Worm (Caenorhabditis elegans): ENCODE data around the gene set-30.
A peak's percentile ranks its signal among the peaks of the same experiment; 100 is the strongest.

set-30 gene

ce11 chrX:5022682-5023081 lies 23.6 kb downstream of the set-30 start (continued):
- TF ChIP-seq T20F7.1 (GFP tag; optimal IDR thresholded peaks at IDR 0.05) = peak; percentile 53
- TF ChIP-seq nhr-28 (tag; optimal IDR thresholded peaks at IDR 0.05) = no peak
- no peak for TF ChIP-seq attf-4 (tag; optimal IDR thresholded peaks at IDR 0.05)
- TF ChIP-seq mdt-29 (GFP tag; IDR thresholded peaks at IDR 0.05) = no peak
- TF ChIP-seq hif-1 (tag; optimal IDR thresholded peaks at IDR 0.05) = peak in 1 of 2 experiments; percentile 36
- TF ChIP-seq zip-11 (GFP tag; IDR thresholded peaks at IDR 0.05) = no peak
- no peak for TF ChIP-seq zag-1 (tag; optimal IDR thresholded peaks at IDR 0.05)
- TF ChIP-seq madf-9 (GFP tag; conservative IDR thresholded peaks at IDR 0.05) = peak; percentile 58
- no peak for TF ChIP-seq cey-2 (tag; optimal IDR thresholded peaks at IDR 0.05; ENCODE audit: borderline replicate concordance, insufficient read depth)
- TF ChIP-seq arid-1 (GFP tag; conservative IDR thresholded peaks at IDR 0.05) = peak; percentile 89
- peak; percentile 68; the same call in 1 of the 2 replicates for TF ChIP-seq saeg-2 (GFP tag; IDR thresholded peaks at IDR 0.05)
- peak; percentile 58; the same call in 1 of the 2 replicates for TF ChIP-seq F26F4.8 (GFP tag; conservative IDR thresholded peaks at IDR 0.05)
- peak; percentile 87 for TF ChIP-seq lim-7 (GFP tag; IDR thresholded peaks at IDR 0.05)
- no peak for TF ChIP-seq unc-39 (tag; optimal IDR thresholded peaks at IDR 0.05)
- peak; percentile 28 for TF ChIP-seq rbr-2 (tag; optimal IDR thresholded peaks at IDR 0.05)
- TF ChIP-seq F44E2.7 (GFP tag; IDR thresholded peaks at IDR 0.05) = no peak; the same call in 1 of the 2 replicates
- peak; percentile 19 for TF ChIP-seq F10B5.3 (tag; optimal IDR thresholded peaks at IDR 0.05)
- no peak for TF ChIP-seq lir-3 (tag; optimal IDR thresholded peaks at IDR 0.05)
- TF ChIP-seq snpc-4 (tag; optimal IDR thresholded peaks at IDR 0.05) = no peak
- TF ChIP-seq pha-4 (GFP tag; IDR thresholded peaks at IDR 0.05) = peak; percentile 83
- TF ChIP-seq pha-4 (tag; optimal IDR thresholded peaks at IDR 0.05) = no peak
- TF ChIP-seq set-16 (GFP tag; IDR thresholded peaks at IDR 0.05) = no peak
- peak; percentile 24 for TF ChIP-seq nhr-102 (tag; optimal IDR thresholded peaks at IDR 0.05)
- peak; percentile 73; the same call in 1 of the 2 replicates for TF ChIP-seq php-3 (GFP tag; IDR thresholded peaks at IDR 0.05)
- TF ChIP-seq nhr-111 (GFP tag; optimal IDR thresholded peaks at IDR 0.05) = no peak
- no peak for TF ChIP-seq unc-130 (GFP tag; optimal IDR thresholded peaks at IDR 0.05)
- no peak for TF ChIP-seq lin-15B (tag; optimal IDR thresholded peaks at IDR 0.05)
- TF ChIP-seq nhr-42 (GFP tag; IDR thresholded peaks at IDR 0.05) = peak; percentile 65; the same call in 1 of the 2 replicates
- no peak for TF ChIP-seq ceh-28 (tag; optimal IDR thresholded peaks at IDR 0.05)
- no peak for TF ChIP-seq nhr-76 (tag; optimal IDR thresholded peaks at IDR 0.05)
- peak; percentile 55 for TF ChIP-seq hlh-11 (tag; optimal IDR thresholded peaks at IDR 0.05)
- TF ChIP-seq hmg-1.1 (GFP tag; IDR thresholded peaks at IDR 0.05) = peak; percentile 86
- TF ChIP-seq ztf-11 (tag; optimal IDR thresholded peaks at IDR 0.05) = no peak

- TF ChIP-seq skn-1 (tag; optimal IDR thresholded peaks at IDR 0.05) = no peak
- peak in 1 of 2 experiments; percentile 17 for TF ChIP-seq unc-62 (GFP tag; optimal IDR thresholded peaks at IDR 0.05 in 1 of 2)
- no peak for TF ChIP-seq unc-62 (tag; optimal IDR thresholded peaks at IDR 0.05)
Measured at ce11 chrX:5024300-5024699, 25.2 kb downstream of the set-30 start, which contains the start of gene ZC449.1. Gene ZC449.1, plus strand, starts transcription at chrX:5024420.

- TF ChIP-seq dmd-6 (GFP tag; IDR thresholded peaks at IDR 0.05) (no peak), ces-1 (GFP tag; optimal IDR thresholded peaks at IDR 0.05) (no peak), nhr-25 (tag; optimal IDR thresholded peaks at IDR 0.05; ENCODE audit: borderline replicate concordance, insufficient read depth) (no peak), zip-2 (tag; optimal IDR thresholded peaks at IDR 0.05) (no peak), nhr-42 (GFP tag; IDR thresholded peaks at IDR 0.05) (no peak), lin-29 (GFP tag; IDR thresholded peaks at IDR 0.05) (no peak), dpl-1 (GFP tag; optimal IDR thresholded peaks at IDR 0.05) (no peak), ztf-7 (tag; optimal IDR thresholded peaks at IDR 0.05) (no peak), saeg-2 (GFP tag; IDR thresholded peaks at IDR 0.05) (no peak), ceh-62 (tag; optimal IDR thresholded peaks at IDR 0.05) (no peak), ZK337.2 (GFP tag; IDR thresholded peaks at IDR 0.05) (no peak), F26F4.8 (GFP tag; conservative IDR thresholded peaks at IDR 0.05) (no peak), Y105C5A.15 (GFP tag; IDR thresholded peaks at IDR 0.05) (no peak), lir-3 (tag; optimal IDR thresholded peaks at IDR 0.05) (no peak), nhr-102 (tag; optimal IDR thresholded peaks at IDR 0.05) (no peak), daf-16 (GFP tag; optimal IDR thresholded peaks at IDR 0.05) (no peak), daf-16 (tag; optimal IDR thresholded peaks at IDR 0.05) (no peak), fos-1 (tag; optimal IDR thresholded peaks at IDR 0.05) (no peak), ama-1 (optimal IDR thresholded peaks at IDR 0.05) (no peak), daf-19 (GFP tag; conservative IDR thresholded peaks at IDR 0.05) (no peak), nhr-111 (GFP tag; optimal IDR thresholded peaks at IDR 0.05) (no peak)
Measured at ce11 chrX:5026461-5026860, 27.4 kb downstream of the set-30 start.

Data from whole organism, L4 larva.